Fruit fly (Drosophila melanogaster) whole organism, embryonic: ENCODE results near the gene CG15023.

Experiments
- CG12744 ChIP-seq: fragments of 200-800 bp; sonication (Bioruptor generic); optimal IDR thresholded peaks from 2 replicates; lab custom pipeline; 2016; ENCODE audit warnings: missing biosample characterization, missing genetic modification characterization
- CG13624 ChIP-seq: fragments of 200-800 bp; sonication (Bioruptor generic); optimal IDR thresholded peaks from 2 replicates; lab custom pipeline; 2016; ENCODE audit warnings: missing biosample characterization, missing genetic modification characterization
- CG13894 ChIP-seq: fragments of 200-800 bp; sonication (Bioruptor generic); optimal IDR thresholded peaks from 3 replicates; lab custom pipeline; 2018; ENCODE audit warnings: missing biosample characterization, mild to moderate bottlenecking, missing genetic modification characterization, moderate library complexity
- CG14014 ChIP-seq: fragments of 200-800 bp; sonication (Bioruptor generic); IDR thresholded peaks from 2 replicates; pipeline ENCODE4 v1.3.6; 2022; ENCODE audit warnings: missing biosample characterization, missing genetic modification characterization
- CG14441 ChIP-seq: fragments of 200-800 bp; sonication (Bioruptor generic); IDR thresholded peaks from 2 replicates; pipeline ENCODE4 v1.3.6; 2022; ENCODE audit warnings: missing biosample characterization, missing genetic modification characterization
- CG1529 ChIP-seq: fragments of 200-800 bp; sonication (Bioruptor generic); optimal IDR thresholded peaks from 3 replicates; lab custom pipeline; 2018; ENCODE audit warnings: missing biosample characterization, missing genetic modification characterization
- CG18476 ChIP-seq: fragments of 200-800 bp; sonication (Bioruptor generic); optimal IDR thresholded peaks from 2 replicates; lab custom pipeline; 2016; ENCODE audit warnings: missing biosample characterization, mild to moderate bottlenecking, missing genetic modification characterization
- CG18599 ChIP-seq: fragments of 200-800 bp; sonication (Bioruptor generic); optimal IDR thresholded peaks from 3 replicates; lab custom pipeline; 2017; ENCODE audit warnings: missing biosample characterization, missing genetic modification characterization, mild to moderate bottlenecking, moderate library complexity, missing genetic modification reagents
- CG2116 ChIP-seq: fragments of 200-800 bp; sonication (Bioruptor generic); optimal IDR thresholded peaks from 3 replicates; lab custom pipeline; 2018; ENCODE audit warnings: missing biosample characterization, mild to moderate bottlenecking, missing genetic modification characterization
- CG32532 ChIP-seq: fragments of 200-800 bp; sonication (Bioruptor generic); IDR thresholded peaks from 2 replicates; pipeline ENCODE4 v1.3.6; 2022; ENCODE audit warnings: missing biosample characterization, missing genetic modification characterization
- CG34422 ChIP-seq: fragments of 200-800 bp; sonication (Bioruptor generic); IDR thresholded peaks from 3 replicates; pipeline ENCODE4 v1.3.6; 2022; ENCODE audit warnings: missing biosample characterization, missing genetic modification characterization
- CG3847 ChIP-seq: fragments of 200-800 bp; sonication (Bioruptor generic); IDR thresholded peaks from 2 replicates; pipeline ENCODE4 v1.3.6; 2022; ENCODE audit warnings: missing biosample characterization, missing genetic modification characterization
- CG6175 ChIP-seq: fragments of 200-800 bp; sonication (Bioruptor generic); IDR thresholded peaks from 3 replicates; pipeline ENCODE4 v1.3.6; 2022; ENCODE audit warnings: missing biosample characterization, missing genetic modification characterization
- CG6272 ChIP-seq: fragments of 200-800 bp; sonication (Bioruptor generic); IDR thresholded peaks from 2 replicates; pipeline ENCODE4 v1.3.6; 2022; ENCODE audit warnings: missing biosample characterization, missing genetic modification characterization
- CG6683 ChIP-seq: fragments of 200-800 bp; sonication (Bioruptor generic); optimal IDR thresholded peaks from 2 replicates; lab custom pipeline; 2017; ENCODE audit warnings: missing biosample characterization, mild to moderate bottlenecking, missing genetic modification characterization, missing genetic modification reagents
- CG8359 ChIP-seq: fragments of 200-800 bp; sonication (Bioruptor generic); optimal IDR thresholded peaks from 2 replicates; lab custom pipeline; 2017; ENCODE audit warnings: missing biosample characterization, mild to moderate bottlenecking, missing genetic modification characterization, borderline replicate concordance
- CG8924 ChIP-seq: fragments of 200-800 bp; optimal IDR thresholded peaks from 3 replicates; lab custom pipeline; 2019; ENCODE audit warnings: missing biosample characterization, mild to moderate bottlenecking, missing genetic modification characterization, moderate library complexity
- Deaf1 ChIP-seq: fragments of 200-800 bp; optimal IDR thresholded peaks from 3 replicates; lab custom pipeline; 2019; ENCODE audit warnings: missing biosample characterization, mild to moderate bottlenecking, missing genetic modification characterization, moderate library complexity
- Dll ChIP-seq: fragments of 200-800 bp; sonication (Bioruptor generic); IDR thresholded peaks from 4 replicates; pipeline ENCODE4 v1.3.6; 2022; ENCODE audit warnings: missing biosample characterization, missing genetic modification characterization; ENCODE audit not compliant: partially characterized antibody
- Ets65A ChIP-seq: fragments of 200-800 bp; sonication (Bioruptor generic); peaks from one replicate; lab custom pipeline; 2016; ENCODE audit warnings: missing biosample characterization, missing genetic modification characterization
- Fer1 ChIP-seq: fragments of 200-800 bp; sonication (Bioruptor generic); optimal IDR thresholded peaks from 2 replicates; lab custom pipeline; 2017; ENCODE audit warnings: missing biosample characterization, mild to moderate bottlenecking, missing genetic modification characterization
- Gsc ChIP-seq: fragments of 200-800 bp; sonication (Bioruptor generic); IDR thresholded peaks from 2 replicates; pipeline ENCODE4 v1.3.6; 2022; ENCODE audit warnings: missing biosample characterization, missing genetic modification characterization
- caup ChIP-seq: fragments of 200-800 bp; sonication (Bioruptor generic); optimal IDR thresholded peaks from 3 replicates; lab custom pipeline; 2017; ENCODE audit warnings: missing biosample characterization, mild to moderate bottlenecking, missing genetic modification characterization, moderate library complexity; ENCODE audit not compliant: severe bottlenecking
- chinmo ChIP-seq: fragments of 200-800 bp; sonication (Bioruptor generic); IDR thresholded peaks from 4 replicates; pipeline ENCODE4 v1.3.6; 2022; ENCODE audit warnings: missing biosample characterization, missing genetic modification characterization; ENCODE audit not compliant: partially characterized antibody
- ewg ChIP-seq: fragments of 200-800 bp; sonication (Bioruptor generic); optimal IDR thresholded peaks from 3 replicates; lab custom pipeline; 2017; ENCODE audit warnings: mild to moderate bottlenecking, missing biosample characterization, missing genetic modification reagents, missing genetic modification characterization
- gsb ChIP-seq: fragments of 200-800 bp; sonication (Bioruptor generic); IDR thresholded peaks from 2 replicates; pipeline ENCODE4 v1.3.6; 2022; ENCODE audit warnings: missing biosample characterization, missing genetic modification characterization
- ham ChIP-seq: fragments of 200-800 bp; sonication (Bioruptor generic); IDR thresholded peaks from 2 replicates; pipeline ENCODE4 v1.3.6; 2022; ENCODE audit warnings: missing biosample characterization, missing genetic modification characterization
- lab ChIP-seq: fragments of 200-800 bp; sonication (Bioruptor generic); optimal IDR thresholded peaks from 3 replicates; lab custom pipeline; 2017; ENCODE audit warnings: missing biosample characterization, missing genetic modification characterization, mild to moderate bottlenecking, moderate library complexity, missing genetic modification reagents
- lola ChIP-seq, 3 experiments: fragments of >200 bp in 2 of 3; fragments of 200-800 bp in 1 of 3; sonication (Bioruptor generic) in 1 of 3; optimal IDR thresholded peaks; 2 replicates each; lab custom pipeline; 2017 to 2019; ENCODE audit warnings: missing biosample characterization in 3 of 3, missing genetic modification characterization in 3 of 3, mild to moderate bottlenecking in 1 of 3, moderate library complexity in 1 of 3
- luna ChIP-seq: fragments of 200-800 bp; sonication (Bioruptor generic); optimal IDR thresholded peaks from 2 replicates; lab custom pipeline; 2016; ENCODE audit warnings: missing biosample characterization, missing genetic modification characterization
- nerfin-1 ChIP-seq: fragments of 200-800 bp; sonication (Bioruptor generic); optimal IDR thresholded peaks from 3 replicates; lab custom pipeline; 2019; ENCODE audit warnings: missing biosample characterization, mild to moderate bottlenecking, missing genetic modification characterization, moderate library complexity
- nmo ChIP-seq: fragments of 200-800 bp; sonication (Bioruptor generic); optimal IDR thresholded peaks from 2 replicates; lab custom pipeline; 2018; ENCODE audit warnings: missing biosample characterization, mild to moderate bottlenecking, missing genetic modification characterization, moderate library complexity
- org-1 ChIP-seq: fragments of 200-800 bp; sonication (Bioruptor generic); optimal IDR thresholded peaks from 2 replicates; lab custom pipeline; 2017; ENCODE audit warnings: missing biosample characterization, missing genetic modification characterization
- scrt ChIP-seq: fragments of 200-800 bp; sonication (Bioruptor generic); optimal IDR thresholded peaks from 2 replicates; lab custom pipeline; 2018; ENCODE audit warnings: missing biosample characterization, mild to moderate bottlenecking, missing genetic modification characterization, moderate library complexity
- sens ChIP-seq: fragments of 200-800 bp; sonication (Bioruptor generic); peaks from one replicate; lab custom pipeline; 2016; ENCODE audit warnings: missing biosample characterization, missing genetic modification characterization
- sisA ChIP-seq: fragments of 200-800 bp; sonication (Bioruptor generic); IDR thresholded peaks from 2 replicates; pipeline ENCODE4 v1.3.6; 2022; ENCODE audit warnings: missing biosample characterization, missing genetic modification characterization
- slp2 ChIP-seq: fragments of 200-800 bp; sonication (Bioruptor generic); optimal IDR thresholded peaks from 2 replicates; lab custom pipeline; 2016; ENCODE audit warnings: missing biosample characterization, missing genetic modification characterization
- sr ChIP-seq: fragments of 200-800 bp; sonication (Bioruptor generic); IDR thresholded peaks from 3 replicates; pipeline ENCODE4 v1.3.6; 2022; ENCODE audit warnings: missing biosample characterization, missing genetic modification characterization
- trem ChIP-seq: fragments of 200-800 bp; optimal IDR thresholded peaks from 3 replicates; lab custom pipeline; 2019; ENCODE audit warnings: missing biosample characterization, mild to moderate bottlenecking, missing genetic modification characterization, moderate library complexity
- tup ChIP-seq: fragments of 200-800 bp; sonication (Bioruptor generic); optimal IDR thresholded peaks from 2 replicates; lab custom pipeline; 2016; ENCODE audit warnings: missing biosample characterization, mild to moderate bottlenecking, missing genetic modification characterization, moderate library complexity
- vnd ChIP-seq: fragments of 200-800 bp; sonication (Bioruptor generic); IDR thresholded peaks from 3 replicates; pipeline ENCODE4 v1.3.6; 2022; ENCODE audit warnings: missing biosample characterization, missing genetic modification characterization; ENCODE audit not compliant: partially characterized antibody
- z ChIP-seq: fragments of 200-800 bp; sonication (Bioruptor generic); IDR thresholded peaks from 3 replicates; pipeline ENCODE4 v1.3.6; 2022; ENCODE audit warnings: missing biosample characterization, missing genetic modification characterization

Gene CG15023

DNA sequence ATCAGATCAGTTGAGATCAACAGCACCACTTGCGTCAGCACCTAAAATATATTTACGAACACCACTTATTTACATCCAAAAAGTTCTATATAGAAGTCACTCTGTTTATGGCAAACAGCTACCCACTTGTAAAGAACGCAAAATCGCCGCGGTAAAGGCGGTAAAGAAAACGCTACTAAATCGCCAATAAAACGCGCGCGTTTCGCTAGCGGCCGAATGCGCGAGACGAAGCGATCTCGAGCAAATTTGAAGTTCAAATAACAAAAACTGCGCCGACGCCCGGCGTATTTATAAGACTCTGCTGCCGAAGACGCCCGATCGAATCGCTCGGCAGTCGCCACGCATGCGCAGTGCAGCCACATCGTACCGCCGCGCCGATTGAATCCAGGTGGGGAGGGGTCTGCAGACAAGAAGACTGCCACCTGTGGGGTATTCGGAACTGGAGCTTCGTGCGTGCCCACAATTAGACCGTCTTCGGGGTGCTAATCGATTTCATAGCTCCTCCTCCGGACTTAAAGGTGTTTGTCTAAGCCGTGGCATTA lies 29.5 kb upstream of the CG15023 start, which contains the start of gene CG13722 (continued):
- TF ChIP-seq Deaf1 (tag; lab: Kevin White, UChicago) (peak; percentile 93), Fer1 (no peak), CG8359 (GFP tag; lab: Kevin White, UChicago) (peak; percentile 99), CG34422 (GFP tag; lab: Robert Waterston, UW) (0 out of 3 replicates have a peak, but pooled peaks have one; percentile 15), CG6683 (GFP tag; lab: Kevin White, UChicago) (no peak), nerfin-1 (no peak), scrt (GFP tag; lab: Kevin White, UChicago) (no peak), Dll (GFP tag; lab: Robert Waterston, UW) (0 out of 4 replicates have a peak, but pooled peaks have one; percentile 14), org-1 (GFP tag; lab: Kevin White, UChicago) (no peak)

DNA sequence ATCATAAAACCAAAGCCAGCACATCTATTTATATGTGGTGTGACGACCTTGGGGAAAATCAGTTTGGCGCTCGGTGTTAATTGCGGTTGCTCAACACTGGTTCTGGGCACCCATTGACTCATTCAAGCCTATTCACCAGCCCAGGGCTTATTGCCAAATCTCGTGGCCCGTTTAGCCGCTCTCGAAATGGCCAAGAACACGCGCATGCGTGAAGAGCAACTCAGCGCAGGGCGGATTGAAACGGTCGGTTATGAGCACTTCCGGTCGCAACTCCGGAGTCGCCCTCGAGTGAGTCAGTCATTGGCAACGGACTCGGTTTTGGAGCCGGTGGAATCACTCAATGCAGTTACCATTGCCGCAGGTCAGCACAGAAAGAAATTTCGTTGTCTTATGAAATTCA lies 28.2 kb upstream of the CG15023 start:
- TF ChIP-seq CG8359 (GFP tag; lab: Kevin White, UChicago) (peak; percentile 57), gsb (GFP tag; lab: Robert Waterston, UW) (0 out of 2 replicates have a peak, but pooled peaks have one; percentile 33), CG6272 (GFP tag; lab: Robert Waterston, UW) (peak; percentile 22; the same call in 1 of the 2 replicates), Ets65A (GFP tag; lab: Kevin White, UChicago) (peak; percentile 56), chinmo (GFP tag; lab: Robert Waterston, UW) (0 out of 4 replicates have a peak, but pooled peaks have one; percentile 34), ewg (GFP tag; lab: Kevin White, UChicago) (peak; percentile 30), CG14014 (GFP tag; lab: Robert Waterston, UW) (no peak), scrt (GFP tag; lab: Kevin White, UChicago) (no peak), z (peak; percentile 61; the same call in 1 of the 3 replicates)

DNA sequence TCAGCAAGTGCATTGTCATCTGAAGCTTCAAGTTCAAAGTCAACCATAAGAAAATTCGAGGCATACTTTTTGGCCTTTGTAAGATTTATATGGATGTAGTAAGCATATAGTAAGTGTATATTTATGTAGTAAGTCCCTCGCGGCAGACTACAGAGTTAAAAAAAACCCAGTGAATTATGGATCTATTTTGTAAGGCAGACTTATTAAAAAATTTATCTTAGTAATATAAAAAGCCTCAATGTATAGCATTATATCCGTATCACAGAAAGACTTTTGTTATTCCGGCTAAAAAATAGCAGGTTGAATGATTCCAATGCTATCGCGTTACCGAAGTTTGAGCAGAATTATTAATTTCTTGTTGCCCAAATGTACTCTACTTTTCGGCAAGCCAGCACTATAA lies 23.3 kb upstream of the CG15023 start:
- TF ChIP-seq sens (GFP tag; lab: Kevin White, UChicago) (peak; percentile 81), CG14441 (GFP tag; lab: Robert Waterston, UW) (no peak), vnd (GFP tag; lab: Robert Waterston, UW) (no peak), lola (GFP tag; optimal IDR thresholded peaks at IDR 0.05; lab: Kevin White, UChicago) (peak in 1 of 3 experiments; percentile 39), CG13894 (tag; lab: Kevin White, UChicago) (peak; percentile 73)

DNA sequence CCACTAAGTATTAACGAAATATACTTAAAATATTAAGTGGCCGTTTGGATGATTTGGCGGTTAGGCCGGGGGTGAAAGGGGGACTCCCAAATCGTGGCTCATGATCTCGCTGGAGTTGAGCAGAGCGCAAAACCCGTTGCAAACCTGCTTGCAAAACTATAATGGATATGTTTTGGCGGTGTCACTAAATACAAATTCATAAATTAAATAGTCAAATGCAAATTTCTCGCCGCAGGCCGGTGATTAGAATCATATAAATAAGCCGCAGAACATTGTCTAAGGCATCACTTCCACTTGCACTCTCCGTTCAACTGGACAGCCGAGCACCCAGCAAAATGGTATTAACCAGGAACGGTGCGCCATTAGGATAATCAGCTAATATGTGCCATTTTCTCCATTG lies 21.2 kb upstream of the CG15023 start, which contains the start of gene CG11350:
Gene CG11350, plus strand, starts transcription at position 301 of the 400 bp plus-strand sequence.
- TF ChIP-seq Ets65A (GFP tag; lab: Kevin White, UChicago) = peak; percentile 50
- TF ChIP-seq CG8924 = no peak

DNA sequence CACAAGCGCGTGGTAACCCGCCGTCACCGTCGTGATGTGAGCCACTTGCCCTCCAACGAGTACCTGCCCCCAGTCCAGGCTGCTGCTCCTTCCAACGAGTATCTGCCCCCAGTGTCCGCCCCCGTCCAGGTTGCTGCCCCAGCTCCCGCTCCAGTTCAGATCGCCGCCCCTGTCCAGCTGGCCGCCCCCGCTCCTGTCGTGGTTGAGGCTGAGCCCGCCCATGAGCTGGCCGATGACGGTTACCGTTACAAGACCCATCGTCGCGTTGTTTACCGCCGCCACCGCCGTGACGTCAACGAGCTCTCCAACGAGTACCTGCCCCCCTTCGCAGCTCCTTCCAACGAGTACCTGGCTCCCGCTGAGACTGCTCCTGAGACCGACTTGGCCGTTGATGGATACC lies 19.5 kb upstream of the CG15023 start:
- TF ChIP-seq CG18599 (GFP tag; lab: Kevin White, UChicago) (no peak), CG34422 (GFP tag; lab: Robert Waterston, UW) (no peak), CG3847 (no peak), lab (GFP tag; lab: Kevin White, UChicago) (no peak), tup (GFP tag; lab: Kevin White, UChicago) (no peak), CG12744 (GFP tag; lab: Kevin White, UChicago) (no peak), CG13624 (GFP tag; lab: Kevin White, UChicago) (no peak), luna (GFP tag; lab: Kevin White, UChicago) (no peak), CG6175 (GFP tag; lab: Robert Waterston, UW) (peak; percentile 10; the same call in 1 of the 3 replicates), caup (GFP tag; lab: Kevin White, UChicago) (no peak), sr (no peak), CG2116 (no peak), sisA (peak; percentile 23; the same call in 1 of the 2 replicates), Gsc (GFP tag; lab: Robert Waterston, UW) (no peak; the same call in 1 of the 2 replicates), CG1529 (no peak), trem (tag; lab: Kevin White, UChicago) (no peak), nmo (GFP tag; lab: Kevin White, UChicago) (no peak), ham (GFP tag; lab: Robert Waterston, UW) (no peak), slp2 (GFP tag; lab: Kevin White, UChicago) (no peak), CG18476 (GFP tag; lab: Kevin White, UChicago) (no peak), CG32532 (GFP tag; lab: Robert Waterston, UW) (no peak)
